Worm (Caenorhabditis elegans) whole organism, late embryonic: ENCODE results near the gene F02C12.2.
A peak's percentile ranks its signal among the peaks of the same experiment; 100 is the strongest.

Experiments
- F13H6.1 ChIP-seq: sonication (generic microtip); optimal IDR thresholded peaks from 2 replicates; lab custom pipeline; 2016; ENCODE audit warnings: missing genetic modification characterization, missing compliant biosample characterization
- K02D7.2 ChIP-seq: sonication (generic microtip); optimal IDR thresholded peaks from 2 replicates; lab custom pipeline; 2017; ENCODE audit warnings: mild to moderate bottlenecking, missing genetic modification characterization, missing compliant biosample characterization
- T23F11.4 ChIP-seq: fragments of 200-800 bp; sonication (Bioruptor generic); optimal IDR thresholded peaks from 2 replicates; lab custom pipeline; 2018; ENCODE audit warnings: mild to moderate bottlenecking, missing genetic modification characterization, missing compliant biosample characterization
- ahr-1 ChIP-seq: sonication (generic microtip); optimal IDR thresholded peaks from 2 replicates; lab custom pipeline; 2016; ENCODE audit warnings: missing genetic modification characterization, missing compliant biosample characterization
- ama-1 ChIP-seq: fragments of 150-350 bp; optimal IDR thresholded peaks from 2 replicates; lab custom pipeline; 2014
- ceh-18 ChIP-seq: sonication (generic microtip); optimal IDR thresholded peaks from 2 replicates; lab custom pipeline; 2016; ENCODE audit warnings: missing genetic modification characterization, missing compliant biosample characterization
- ceh-19 ChIP-seq: fragments of 200-800 bp; sonication (Bioruptor generic); optimal IDR thresholded peaks from 2 replicates; lab custom pipeline; 2018; ENCODE audit warnings: mild to moderate bottlenecking, missing genetic modification characterization, missing compliant biosample characterization
- ceh-24 ChIP-seq: sonication (generic microtip); optimal IDR thresholded peaks from 2 replicates; lab custom pipeline; 2016; ENCODE audit warnings: mild to moderate bottlenecking, missing genetic modification characterization, missing compliant biosample characterization
- ceh-30 ChIP-seq: fragments of 150-350 bp; optimal IDR thresholded peaks from 2 replicates; lab custom pipeline; 2014; ENCODE audit warnings: missing biosample characterization, missing genetic modification characterization
- ceh-31 ChIP-seq: sonication (generic microtip); optimal IDR thresholded peaks from 2 replicates; lab custom pipeline; 2016; ENCODE audit warnings: missing genetic modification characterization, missing compliant biosample characterization
- ceh-34 ChIP-seq: sonication (generic microtip); optimal IDR thresholded peaks from 2 replicates; lab custom pipeline; 2016; ENCODE audit warnings: mild to moderate bottlenecking, missing genetic modification characterization, missing compliant biosample characterization
- ceh-45 ChIP-seq: fragments of 200-800 bp; sonication (Bioruptor generic); IDR thresholded peaks from 2 replicates; pipeline ENCODE4 v1.3.6; 2022; ENCODE audit warnings: missing genetic modification reagents, missing genetic modification characterization, missing compliant biosample characterization
- ceh-6 ChIP-seq: fragments of 200-800 bp; sonication (Bioruptor generic); optimal IDR thresholded peaks from 2 replicates; lab custom pipeline; 2018; ENCODE audit warnings: mild to moderate bottlenecking, missing genetic modification characterization, missing compliant biosample characterization
- ceh-9 ChIP-seq: sonication (generic microtip); optimal IDR thresholded peaks from 2 replicates; lab custom pipeline; 2016; ENCODE audit warnings: mild to moderate bottlenecking, missing genetic modification characterization, inconsistent platforms, missing compliant biosample characterization
- che-1 ChIP-seq: sonication (generic microtip); optimal IDR thresholded peaks from 2 replicates; lab custom pipeline; 2016; ENCODE audit warnings: mild to moderate bottlenecking, missing genetic modification characterization, missing compliant biosample characterization
- dmd-4 ChIP-seq: sonication (generic microtip); optimal IDR thresholded peaks from 2 replicates; lab custom pipeline; 2016; ENCODE audit warnings: borderline replicate concordance, missing genetic modification characterization, missing compliant biosample characterization
- elt-2 ChIP-seq: sonication (generic microtip); optimal IDR thresholded peaks from 2 replicates; lab custom pipeline; 2016; ENCODE audit warnings: missing genetic modification reagents, missing genetic modification characterization, missing compliant biosample characterization
- elt-4 ChIP-seq: sonication (generic microtip); optimal IDR thresholded peaks from 2 replicates; lab custom pipeline; 2016; ENCODE audit warnings: missing genetic modification characterization, missing compliant biosample characterization
- eyg-1 ChIP-seq: sonication (generic microtip); optimal IDR thresholded peaks from 2 replicates; lab custom pipeline; 2016; ENCODE audit warnings: missing genotype, missing genetic modification characterization, missing compliant biosample characterization
- gmeb-2 ChIP-seq: sonication (generic microtip); optimal IDR thresholded peaks from 2 replicates; lab custom pipeline; 2016; ENCODE audit warnings: missing genetic modification characterization, inconsistent platforms, missing compliant biosample characterization
- hlh-13 ChIP-seq: fragments of 200-800 bp; sonication (Bioruptor generic); optimal IDR thresholded peaks from 2 replicates; lab custom pipeline; 2018; ENCODE audit warnings: mild to moderate bottlenecking, missing genetic modification characterization, missing compliant biosample characterization
- hlh-30 ChIP-seq: sonication (generic microtip); optimal IDR thresholded peaks from 2 replicates; lab custom pipeline; 2017; ENCODE audit warnings: antibody characterized with exemption, missing genetic modification characterization, missing compliant biosample characterization; ENCODE audit not compliant: insufficient read depth
- lim-6 ChIP-seq: sonication (generic microtip); optimal IDR thresholded peaks from 2 replicates; lab custom pipeline; 2016; ENCODE audit warnings: missing genetic modification characterization, missing compliant biosample characterization
- lin-11 ChIP-seq: fragments of 200-800 bp; sonication (Bioruptor generic); optimal IDR thresholded peaks from 2 replicates; lab custom pipeline; 2018; ENCODE audit warnings: mild to moderate bottlenecking, missing genetic modification characterization, missing compliant biosample characterization
- nfya-1 ChIP-seq: sonication (generic microtip); optimal IDR thresholded peaks from 2 replicates; lab custom pipeline; 2017; ENCODE audit warnings: missing genetic modification characterization, mild to moderate bottlenecking, missing compliant biosample characterization, antibody characterized with exemption, moderate library complexity
- nhr-11 ChIP-seq: fragments of 150-350 bp; optimal IDR thresholded peaks from 2 replicates; lab custom pipeline; 2014; ENCODE audit warnings: missing biosample characterization, missing genetic modification characterization
- nhr-232 ChIP-seq: sonication (generic microtip); optimal IDR thresholded peaks from 2 replicates; lab custom pipeline; 2016; ENCODE audit warnings: missing genetic modification characterization, missing compliant biosample characterization
- npax-4 ChIP-seq: sonication (generic microtip); optimal IDR thresholded peaks from 2 replicates; lab custom pipeline; 2016; ENCODE audit warnings: missing genetic modification characterization, missing compliant biosample characterization
- pat-9 ChIP-seq: fragments of 200-800 bp; sonication (Bioruptor generic); optimal IDR thresholded peaks from 2 replicates; lab custom pipeline; 2018; ENCODE audit warnings: mild to moderate bottlenecking, missing genetic modification characterization, moderate library complexity, missing compliant biosample characterization
- pqm-1 ChIP-seq: sonication (generic microtip); optimal IDR thresholded peaks from 2 replicates; lab custom pipeline; 2016; ENCODE audit warnings: missing genetic modification characterization, missing compliant biosample characterization
- ref-2 ChIP-seq: sonication (generic microtip); optimal IDR thresholded peaks from 2 replicates; lab custom pipeline; 2016; ENCODE audit warnings: missing genetic modification characterization, missing compliant biosample characterization
- rnt-1 ChIP-seq: sonication (generic microtip); optimal IDR thresholded peaks from 2 replicates; lab custom pipeline; 2016; ENCODE audit warnings: missing genetic modification characterization, missing compliant biosample characterization
- sdc-2 ChIP-seq: sonication (generic microtip); optimal IDR thresholded peaks from 2 replicates; lab custom pipeline; 2016; ENCODE audit warnings: missing genotype, missing genetic modification characterization, missing compliant biosample characterization
- sox-4 ChIP-seq: sonication (generic microtip); optimal IDR thresholded peaks from 2 replicates; lab custom pipeline; 2017; ENCODE audit warnings: mild to moderate bottlenecking, missing genetic modification characterization, inconsistent platforms, missing compliant biosample characterization
- syd-9 ChIP-seq: sonication (generic microtip); optimal IDR thresholded peaks from 2 replicates; lab custom pipeline; 2016; ENCODE audit warnings: mild to moderate bottlenecking, missing genetic modification characterization, moderate library complexity, missing compliant biosample characterization
- tbx-2 ChIP-seq: sonication (generic microtip); optimal IDR thresholded peaks from 2 replicates; lab custom pipeline; 2016; ENCODE audit warnings: missing genetic modification characterization, missing compliant biosample characterization
- ttx-3 ChIP-seq: sonication (generic microtip); optimal IDR thresholded peaks from 2 replicates; lab custom pipeline; 2016; ENCODE audit warnings: missing genetic modification reagents, missing genetic modification characterization, missing compliant biosample characterization
- unc-3 ChIP-seq, 2 experiments: fragments of 200-800 bp in 1 of 2; sonication (Bioruptor generic) in 1 of 2; sonication (generic microtip) in 1 of 2; conservative IDR thresholded peaks in 1 of 2; optimal IDR thresholded peaks in 1 of 2; 2 replicates each; pipeline versions ENCODE4 v1.3.6 to Lab custom; 2016 to 2022; ENCODE audit warnings: missing compliant biosample characterization in 2 of 2, missing genetic modification characterization in 2 of 2, missing genetic modification reagents in 1 of 2
- unc-42 ChIP-seq: sonication (generic microtip); optimal IDR thresholded peaks from 2 replicates; lab custom pipeline; 2016; ENCODE audit warnings: missing genotype, missing genetic modification characterization, missing compliant biosample characterization
- unc-86 ChIP-seq: sonication (generic microtip); optimal IDR thresholded peaks from 2 replicates; lab custom pipeline; 2016; ENCODE audit warnings: missing genetic modification characterization, missing compliant biosample characterization
- ztf-16 ChIP-seq: sonication (generic microtip); optimal IDR thresholded peaks from 2 replicates; lab custom pipeline; 2017; ENCODE audit warnings: missing genetic modification characterization, missing compliant biosample characterization

The F02C12.2 gene

DNA sequence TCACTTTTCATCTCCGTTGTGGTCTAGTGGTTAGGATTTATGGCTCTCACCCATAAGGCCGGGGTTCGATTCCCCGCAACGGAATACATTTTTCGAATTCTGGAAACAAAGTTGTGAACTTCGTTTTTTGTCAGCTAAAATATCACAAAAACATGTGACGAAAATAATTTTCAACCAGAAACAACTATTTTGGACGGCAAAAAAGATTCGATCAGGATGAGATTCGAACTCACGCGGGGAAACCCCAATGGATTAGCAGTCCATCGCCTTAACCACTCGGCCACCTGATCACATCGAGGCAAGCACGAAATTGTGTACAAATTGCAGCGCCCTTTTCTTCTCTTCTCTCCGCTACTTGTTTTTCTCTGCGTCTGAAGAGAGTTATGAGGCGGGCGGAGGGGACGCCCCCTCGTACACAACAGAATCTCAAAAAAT, 49.6 kb upstream of the F02C12.2 start (continued):
- TF ChIP-seq ceh-45 (GFP tag; lab: Robert Waterston, UW) (peak; percentile 70), hlh-13 (GFP tag; lab: Kevin White, UChicago) (peak; percentile 47), K02D7.2 (tag; lab: Kevin White, UChicago) (peak; percentile 54), unc-86 (tag; lab: Kevin White, UChicago) (peak; percentile 64), nfya-1 (tag; lab: Kevin White, UChicago) (peak; percentile 28), ceh-6 (peak; percentile 73), ceh-24 (peak; percentile 45), gmeb-2 (tag; lab: Kevin White, UChicago) (peak; percentile 73), nhr-232 (tag; lab: Kevin White, UChicago) (peak; percentile 60), ztf-16 (tag; lab: Kevin White, UChicago) (peak; percentile 70)

DNA sequence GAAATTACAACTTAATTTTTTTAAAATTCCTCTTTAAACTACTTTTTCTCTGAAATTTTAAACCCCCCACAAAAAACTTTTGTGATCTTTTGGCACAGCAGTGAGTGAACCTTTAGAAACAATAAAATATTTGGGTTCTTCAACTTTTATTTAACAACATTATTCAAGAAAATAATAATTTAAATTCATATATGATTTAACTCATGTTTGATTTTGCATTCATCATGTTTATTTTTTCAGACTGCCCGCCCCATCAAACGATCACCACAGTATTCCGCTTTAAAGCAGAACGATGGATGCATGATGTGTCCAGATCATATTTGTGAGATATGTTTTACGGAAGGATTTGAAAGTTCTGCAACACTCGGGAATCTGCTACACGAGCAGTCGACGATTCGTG, 47.3 kb upstream of the F02C12.2 start, which contains the start of gene set-8:
TSS of gene set-8 (plus strand) at position 301 of the 400 bp plus-strand sequence.
- TF ChIP-seq ceh-34 (tag; lab: Kevin White, UChicago), result no peak
- no peak for TF ChIP-seq ahr-1 (tag; lab: Kevin White, UChicago)

ce11 chrX:13444267-13444666, 45.1 kb upstream of the F02C12.2 start:
- TF ChIP-seq elt-2 (tag; lab: Kevin White, UChicago), result no peak
- TF ChIP-seq T23F11.4 (GFP tag; lab: Kevin White, UChicago), result no peak
- no peak for TF ChIP-seq lim-6 (tag; lab: Kevin White, UChicago)
- TF ChIP-seq unc-86 (tag; lab: Kevin White, UChicago), result no peak
- no peak for TF ChIP-seq pat-9 (tag; lab: Kevin White, UChicago)
- no peak for TF ChIP-seq F13H6.1 (tag; lab: Kevin White, UChicago)
- TF ChIP-seq sox-4 (tag; lab: Kevin White, UChicago), result no peak
- TF ChIP-seq gmeb-2 (tag; lab: Kevin White, UChicago), result no peak
- TF ChIP-seq unc-3 (GFP tag; conservative IDR thresholded peaks at IDR 0.05; lab: Robert Waterston, UW), result no peak
- TF ChIP-seq unc-3 (tag; optimal IDR thresholded peaks at IDR 0.05; lab: Kevin White, UChicago), result no peak
- TF ChIP-seq eyg-1 (tag; lab: Kevin White, UChicago), result no peak
- TF ChIP-seq ceh-6, result no peak
- no peak for TF ChIP-seq ref-2 (tag; lab: Kevin White, UChicago)
- TF ChIP-seq nhr-11 (tag; lab: Kevin White, UChicago), result no peak

DNA sequence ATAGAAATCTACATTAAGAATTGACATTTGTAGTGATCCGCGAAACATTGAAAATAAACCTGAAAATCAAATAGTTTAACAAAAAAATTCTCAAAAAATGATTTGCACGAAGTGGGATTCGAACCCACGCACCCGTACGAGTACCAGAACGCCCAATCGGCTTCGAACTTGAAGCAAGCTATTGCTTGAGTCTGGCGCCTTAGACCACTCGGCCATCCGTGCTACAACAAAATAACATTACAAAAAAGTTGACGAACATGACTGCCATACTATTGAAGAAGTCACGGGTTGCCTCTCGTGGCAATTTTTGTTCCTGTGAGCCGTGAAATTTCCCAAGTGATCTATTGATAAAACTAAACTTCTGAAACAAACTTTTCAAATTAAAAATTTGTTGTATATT, 44.2 kb upstream of the F02C12.2 start:
- TF ChIP-seq elt-4, result no peak
- no peak for TF ChIP-seq npax-4
- no peak for TF ChIP-seq lin-11
- no peak for TF ChIP-seq ceh-9 (tag; lab: Kevin White, UChicago)
- no peak for TF ChIP-seq unc-42 (tag; lab: Kevin White, UChicago)
- no peak for TF ChIP-seq ref-2 (tag; lab: Kevin White, UChicago)
- TF ChIP-seq sdc-2 (tag; lab: Kevin White, UChicago), result no peak
- TF ChIP-seq ttx-3 (tag; lab: Kevin White, UChicago), result no peak
- no peak for TF ChIP-seq che-1 (tag; lab: Kevin White, UChicago)
- no peak for TF ChIP-seq ahr-1 (tag; lab: Kevin White, UChicago)
- TF ChIP-seq ceh-24, result no peak
- TF ChIP-seq ceh-19 (GFP tag; lab: Kevin White, UChicago), result no peak
- TF ChIP-seq eyg-1 (tag; lab: Kevin White, UChicago), result no peak

ce11 chrX:13442446-13442845, 43.3 kb upstream of the F02C12.2 start:
- TF ChIP-seq dmd-4 (peak; percentile 10), ceh-18 (peak; percentile 4), elt-2 (tag; lab: Kevin White, UChicago) (peak; percentile 21), ref-2 (tag; lab: Kevin White, UChicago) (peak; percentile 40), ama-1 (lab: Kevin White, UChicago) (no peak), tbx-2 (peak; percentile 3), ceh-30 (tag; lab: Kevin White, UChicago) (no peak), unc-3 (GFP tag; conservative IDR thresholded peaks at IDR 0.05; lab: Robert Waterston, UW) (0 out of 2 replicates have a peak, but pooled peaks have one; percentile 23), unc-3 (tag; optimal IDR thresholded peaks at IDR 0.05; lab: Kevin White, UChicago) (no peak), ceh-34 (tag; lab: Kevin White, UChicago) (peak; percentile 17), che-1 (tag; lab: Kevin White, UChicago) (peak; percentile 28), pqm-1 (no peak), F13H6.1 (tag; lab: Kevin White, UChicago) (no peak), sdc-2 (tag; lab: Kevin White, UChicago) (peak; percentile 97), hlh-30 (tag; lab: Kevin White, UChicago) (peak; percentile 11), ceh-9 (tag; lab: Kevin White, UChicago) (no peak), rnt-1 (peak; percentile 37), syd-9 (peak; percentile 16), ceh-6 (peak; percentile 3), ceh-31 (tag; lab: Kevin White, UChicago) (peak; percentile 37), elt-4 (no peak)
